Fruit fly (Drosophila melanogaster) ovary, adult (tissue): ENCODE results near the gene CG32104.

Source experiments
- CG17801 ChIP-seq: fragments of 200-800 bp; optimal IDR thresholded peaks from 2 replicates; lab custom pipeline; 2019; ENCODE audit warnings: missing biosample characterization, mild to moderate bottlenecking, missing genetic modification characterization, moderate library complexity; ENCODE audit not compliant: partially characterized antibody

CG32104 gene

dm6 chr3L:12408513-12409320, 9.6 kb upstream of the CG32104 start:
- peak; percentile 57 for TF ChIP-seq CG17801 (GFP tag; lab: Kevin White, UChicago)

DNA sequence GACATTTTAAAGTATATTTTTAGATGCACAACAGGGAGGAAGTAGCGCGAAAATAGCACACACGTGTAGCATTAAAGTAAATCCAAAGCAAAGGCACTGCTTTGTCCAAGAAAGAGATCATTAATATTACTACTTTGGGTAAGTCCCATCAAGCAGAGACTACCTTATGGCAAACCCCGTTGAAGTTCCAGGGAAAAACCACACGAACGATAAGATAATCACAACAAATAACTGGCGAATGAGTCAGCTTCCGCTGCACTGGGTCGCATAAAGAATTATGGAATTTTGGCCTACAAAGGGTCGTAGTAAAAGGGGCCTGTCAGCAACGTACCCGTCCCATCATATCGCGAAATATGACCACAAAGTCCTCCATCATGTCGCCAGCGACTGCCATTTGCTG, 8.7 kb upstream of the CG32104 start:
- no peak for TF ChIP-seq CG17801 (GFP tag; lab: Kevin White, UChicago)

DNA sequence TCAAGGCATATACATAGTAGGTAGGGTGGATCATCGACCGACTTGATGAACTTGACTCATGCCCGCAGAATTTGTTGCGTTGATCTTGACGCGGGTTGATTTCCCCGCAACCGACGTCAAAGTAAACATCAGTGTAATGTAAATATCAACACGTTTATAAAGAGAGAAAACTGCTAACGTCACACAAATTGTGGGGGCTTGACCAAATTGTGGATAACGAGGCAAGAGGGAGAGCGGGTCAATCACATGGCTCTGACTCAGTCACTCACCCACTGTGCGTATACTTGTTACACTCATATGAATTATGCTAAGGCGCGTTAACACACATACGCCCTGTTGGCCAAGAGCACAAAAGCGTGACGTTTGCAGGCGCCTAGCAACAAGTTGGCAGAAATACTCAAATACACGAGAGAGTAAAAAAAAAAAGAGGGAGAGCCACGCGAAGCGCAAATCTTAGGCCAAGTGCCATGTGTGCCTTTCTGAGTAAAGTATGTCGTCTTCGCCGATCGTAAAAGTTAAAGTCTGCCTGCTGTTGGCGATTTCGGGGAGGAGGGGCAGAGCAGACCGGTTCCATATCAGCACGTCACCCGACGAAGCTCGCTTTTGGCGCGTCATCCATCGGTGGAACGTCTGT, 8.0 kb upstream of the CG32104 start:
- peak; percentile 49 for TF ChIP-seq CG17801 (GFP tag; lab: Kevin White, UChicago)

DNA sequence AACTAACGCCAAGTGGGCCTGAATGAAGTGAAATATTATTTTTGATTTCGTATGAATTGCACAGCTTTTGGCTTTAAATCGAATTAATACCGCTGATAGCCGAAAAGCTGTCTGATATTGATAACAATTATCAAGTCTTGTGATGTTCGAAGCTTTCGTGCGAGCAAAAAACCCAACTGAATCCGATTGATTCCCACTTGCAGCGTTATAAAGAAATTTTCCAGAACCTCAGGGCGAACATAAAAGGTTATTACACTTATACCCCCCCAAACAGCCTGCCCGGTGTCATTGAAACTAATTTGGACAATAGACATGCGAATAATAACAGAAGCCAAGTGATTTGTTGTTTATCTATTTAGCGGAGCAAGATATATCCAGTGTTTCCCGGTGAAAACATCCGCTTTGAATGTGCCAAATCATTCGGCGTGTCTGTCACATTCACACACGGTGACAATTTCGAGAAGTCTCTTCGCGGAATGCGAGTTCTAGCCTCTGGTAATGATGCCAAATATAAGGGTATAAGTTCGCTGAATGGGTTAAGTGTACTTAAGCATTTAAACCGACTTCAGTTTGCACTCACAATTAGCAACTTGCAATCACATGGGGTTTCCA, 6.9 kb upstream of the CG32104 start:
- TF ChIP-seq CG17801 (GFP tag; lab: Kevin White, UChicago): no peak

DNA sequence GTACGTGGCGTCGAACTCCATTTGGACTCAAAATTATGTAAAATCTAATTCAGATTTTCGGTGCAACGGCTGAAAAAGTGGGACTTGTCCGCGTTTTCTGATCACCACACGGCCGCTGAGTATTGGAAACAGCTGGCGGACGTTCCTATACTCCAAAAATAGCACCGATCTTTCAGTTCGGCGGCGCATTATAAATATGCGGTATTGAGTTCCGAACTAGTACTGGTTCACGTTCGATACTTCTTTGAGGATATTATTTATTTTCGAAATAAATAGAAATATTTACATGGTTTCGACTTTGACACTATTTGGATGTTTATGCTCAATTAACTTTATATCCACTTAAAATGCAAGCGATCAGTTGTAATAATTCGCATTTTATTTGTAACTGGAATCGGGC, 2.7 kb upstream of the CG32104 start, which contains the start of gene Smyd4-2:
Smyd4-2 (minus strand) TSS at position 136 of the 400 bp plus-strand sequence.
- TF ChIP-seq CG17801 (GFP tag; lab: Kevin White, UChicago): no peak

DNA sequence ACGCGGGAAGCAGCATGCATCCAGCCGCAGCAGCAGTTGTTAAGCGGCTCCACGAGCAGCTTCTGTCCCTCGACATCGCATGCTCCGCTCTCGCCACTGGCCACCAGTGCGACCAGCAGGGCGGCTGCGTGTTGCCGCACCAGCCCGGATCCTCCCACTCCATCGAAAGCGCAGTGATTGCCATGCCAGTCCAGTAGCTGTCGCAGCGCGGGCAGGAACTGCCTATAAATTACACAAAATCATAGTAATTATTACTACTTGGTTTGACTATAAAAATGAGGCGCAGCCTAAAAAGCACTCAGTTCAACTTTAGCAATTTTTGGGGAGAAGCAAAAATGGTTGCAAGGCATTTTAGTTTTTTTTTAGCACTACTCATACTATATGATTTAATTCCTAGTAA, 3.3 kb downstream of the CG32104 start, which contains the start of gene Obp69a:
Obp69a (plus strand) TSS at position 301 of the 400 bp plus-strand sequence.
- no peak for TF ChIP-seq CG17801 (GFP tag; lab: Kevin White, UChicago)

dm6 chr3L:12392758-12393157, 6.4 kb downstream of the CG32104 start:
- no peak for TF ChIP-seq CG17801 (GFP tag; lab: Kevin White, UChicago)

dm6 chr3L:12392068-12392467, 7.1 kb downstream of the CG32104 start:
- no peak for TF ChIP-seq CG17801 (GFP tag; lab: Kevin White, UChicago)

DNA sequence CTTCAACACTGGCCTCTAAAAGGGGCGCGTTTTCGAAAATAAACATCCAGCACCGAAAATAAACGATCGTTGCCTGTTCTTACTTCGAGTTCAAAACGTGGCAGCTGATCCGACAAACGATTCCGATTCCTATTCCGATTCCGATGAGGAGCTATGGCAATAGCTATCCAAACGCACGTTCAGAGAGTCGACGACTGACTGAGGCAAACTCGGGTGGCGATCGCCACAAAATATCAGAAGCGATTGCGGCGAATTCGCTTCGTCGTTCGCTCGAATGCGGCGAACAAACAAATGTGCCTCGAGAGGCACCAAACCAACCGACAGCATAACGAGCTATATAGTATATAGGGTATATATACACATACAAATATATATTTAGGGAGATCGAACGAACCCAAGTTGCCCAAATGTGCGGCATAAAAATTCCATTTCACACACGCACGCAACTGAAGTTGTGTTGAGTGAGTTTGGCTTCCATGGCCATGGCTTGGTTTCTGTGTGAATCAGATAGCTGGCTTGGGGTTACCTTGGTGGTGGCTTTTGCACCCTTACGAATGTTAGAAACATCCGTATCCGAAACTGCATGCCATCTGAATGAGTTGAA, 7.8 kb downstream of the CG32104 start, which contains the start of gene Ncc69:
Ncc69 (minus strand) TSS at position 205 of the 604 bp plus-strand sequence.
- TF ChIP-seq CG17801 (GFP tag; lab: Kevin White, UChicago): peak; percentile 8

- TF ChIP-seq CG17801 (GFP tag; lab: Kevin White, UChicago): no peak
These were observed 11.2 kb downstream of the CG32104 start for dm6 chr3L:12387898-12388297.

dm6 chr3L:12387063-12387462, 12.1 kb downstream of the CG32104 start:
- no peak for TF ChIP-seq CG17801 (GFP tag; lab: Kevin White, UChicago)

- peak; percentile 1 for TF ChIP-seq CG17801 (GFP tag; lab: Kevin White, UChicago)
These were observed 18.5 kb downstream of the CG32104 start for dm6 chr3L:12380592-12380991.

DNA sequence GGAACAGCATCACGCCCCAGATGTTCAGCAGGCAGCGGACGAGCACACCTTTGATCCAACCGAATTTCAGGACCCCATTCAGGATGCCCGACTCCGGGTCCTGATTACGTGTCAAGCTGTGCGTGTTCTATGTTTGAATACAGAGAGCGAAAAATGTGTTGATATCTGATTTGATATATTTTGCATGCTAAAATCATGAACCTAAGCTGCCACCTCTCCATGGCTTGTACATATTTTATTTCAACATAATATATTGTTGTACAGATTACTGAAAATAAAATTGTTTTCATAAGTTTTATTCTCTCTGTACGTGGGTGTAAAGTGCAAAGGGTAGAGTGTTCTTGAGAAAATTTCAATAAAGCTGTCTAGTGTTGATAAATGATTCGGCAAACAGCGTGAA, 24.7 kb downstream of the CG32104 start:
- TF ChIP-seq CG17801 (GFP tag; lab: Kevin White, UChicago): no peak

- no peak for TF ChIP-seq CG17801 (GFP tag; lab: Kevin White, UChicago)
These were observed 35.4 kb downstream of the CG32104 start for dm6 chr3L:12363729-12364128.

- TF ChIP-seq CG17801 (GFP tag; lab: Kevin White, UChicago): no peak
These were observed 47.7 kb downstream of the CG32104 start, which contains the start of gene CrzR for dm6 chr3L:12351440-12351839. Gene CrzR, minus strand, starts transcription at chr3L:12351544.
